Worm (Caenorhabditis elegans): Measurements from ENCODE around the gene C06A1.6.
A peak's percentile ranks its signal among the peaks of the same experiment; 100 is the strongest.

The C06A1.6 gene

ce11 chrII:10547311-10547710, 17.2 kb downstream of the C06A1.6 start (continued):
- no peak for TF ChIP-seq daf-12 (tag; optimal IDR thresholded peaks at IDR 0.05)
- peak; percentile 76; the same call in 1 of the 2 replicates for TF ChIP-seq D1046.2 (GFP tag; IDR thresholded peaks at IDR 0.05)
- no peak for TF ChIP-seq mdl-1 (tag; optimal IDR thresholded peaks at IDR 0.05)
- peak; percentile 85 for TF ChIP-seq egl-43 (GFP tag; IDR thresholded peaks at IDR 0.05)
- no peak for TF ChIP-seq ceh-28 (tag; optimal IDR thresholded peaks at IDR 0.05)
- TF ChIP-seq dmd-8 (GFP tag; IDR thresholded peaks at IDR 0.05): peak; percentile 81
- TF ChIP-seq dmd-6 (GFP tag; IDR thresholded peaks at IDR 0.05): peak; percentile 31; the same call in 1 of the 2 replicates
- TF ChIP-seq hif-1 (tag; optimal IDR thresholded peaks at IDR 0.05): peak in 1 of 2 experiments; percentile 55
- peak; percentile 45 for TF ChIP-seq spr-1 (tag; optimal IDR thresholded peaks at IDR 0.05)
- no peak for TF ChIP-seq daf-16 (GFP tag; optimal IDR thresholded peaks at IDR 0.05)
- TF ChIP-seq daf-16 (tag; optimal IDR thresholded peaks at IDR 0.05): no peak
- no peak for TF ChIP-seq nhr-11 (tag; optimal IDR thresholded peaks at IDR 0.05)
- TF ChIP-seq lin-38 (GFP tag; IDR thresholded peaks at IDR 0.05): no peak
- TF ChIP-seq ceh-82 (tag; optimal IDR thresholded peaks at IDR 0.05): no peak
- peak; percentile 77 for TF ChIP-seq mxl-3 (GFP tag; optimal IDR thresholded peaks at IDR 0.05)
- peak; percentile 34 for TF ChIP-seq rbr-2 (tag; optimal IDR thresholded peaks at IDR 0.05)
- TF ChIP-seq nhr-28 (tag; optimal IDR thresholded peaks at IDR 0.05): no peak
- TF ChIP-seq php-3 (GFP tag; IDR thresholded peaks at IDR 0.05): 0 out of 2 replicates have a peak, but pooled peaks have one; percentile 22
- no peak for TF ChIP-seq lin-29 (GFP tag; IDR thresholded peaks at IDR 0.05)
- no peak; a peak in 1 of 4 replicates for TF ChIP-seq madf-5 (GFP tag; IDR thresholded peaks at IDR 0.05)
- no peak for TF ChIP-seq fkh-10 (GFP tag; optimal IDR thresholded peaks at IDR 0.05)
- TF ChIP-seq unc-39 (tag; optimal IDR thresholded peaks at IDR 0.05): no peak
- TF ChIP-seq egl-27 (tag; optimal IDR thresholded peaks at IDR 0.05): no peak
- TF ChIP-seq mdt-29 (GFP tag; IDR thresholded peaks at IDR 0.05): peak; percentile 59; the same call in 1 of the 2 replicates
- TF ChIP-seq gei-8 (GFP tag; optimal IDR thresholded peaks at IDR 0.05): peak; percentile 3
- peak; percentile 45 for TF ChIP-seq Y48G9A.11 (GFP tag; IDR thresholded peaks at IDR 0.05)
- no peak for TF ChIP-seq daf-19 (GFP tag; conservative IDR thresholded peaks at IDR 0.05)
- no peak for TF ChIP-seq mxl-2 (GFP tag; conservative IDR thresholded peaks at IDR 0.05)
- TF ChIP-seq daf-8 (GFP tag; IDR thresholded peaks at IDR 0.05): no peak
- no peak for TF ChIP-seq zip-2 (tag; optimal IDR thresholded peaks at IDR 0.05)
- TF ChIP-seq zfp-3 (GFP tag; conservative IDR thresholded peaks at IDR 0.05): peak; percentile 69
- TF ChIP-seq lim-7 (GFP tag; IDR thresholded peaks at IDR 0.05): peak; percentile 54
- TF ChIP-seq ZK546.5 (tag; optimal IDR thresholded peaks at IDR 0.05): no peak

- peak in 1 of 2 experiments; percentile 19 for TF ChIP-seq lsy-2 (tag; optimal IDR thresholded peaks at IDR 0.05)
- TF ChIP-seq nhr-77 (tag; optimal IDR thresholded peaks at IDR 0.05): peak; percentile 22
- peak; percentile 18 for TF ChIP-seq mep-1 (tag; optimal IDR thresholded peaks at IDR 0.05)
- TF ChIP-seq lin-13 (GFP tag; optimal IDR thresholded peaks at IDR 0.05): peak; percentile 21
- TF ChIP-seq R02D3.7 (tag; optimal IDR thresholded peaks at IDR 0.05): no peak
- TF ChIP-seq dmd-6 (GFP tag; IDR thresholded peaks at IDR 0.05): no peak
- no peak for TF ChIP-seq lir-3 (tag; optimal IDR thresholded peaks at IDR 0.05)
- peak in 1 of 2 experiments; percentile 69 for TF ChIP-seq unc-62 (GFP tag; optimal IDR thresholded peaks at IDR 0.05 in 1 of 2)
- no peak for TF ChIP-seq unc-62 (tag; optimal IDR thresholded peaks at IDR 0.05)
- TF ChIP-seq mdt-29 (GFP tag; IDR thresholded peaks at IDR 0.05): no peak
- peak; percentile 20 for TF ChIP-seq nhr-25 (tag; optimal IDR thresholded peaks at IDR 0.05; ENCODE audit: borderline replicate concordance, insufficient read depth)
- TF ChIP-seq ama-1 (optimal IDR thresholded peaks at IDR 0.05): peak; percentile 57
- peak; percentile 39 for TF ChIP-seq T20F7.1 (GFP tag; optimal IDR thresholded peaks at IDR 0.05)
Measured at ce11 chrII:10546784-10547087, 17.7 kb downstream of the C06A1.6 start.
